Worm (Caenorhabditis elegans) whole organism, mixed stage, embryonic: ENCODE measurements around the gene daz-1.

Source experiments
- ceh-43 ChIP-seq: fragments of 200-800 bp; sonication (Bioruptor generic); optimal IDR thresholded peaks from 2 replicates; lab custom pipeline; 2018; ENCODE audit warnings: mild to moderate bottlenecking, missing genetic modification characterization, moderate library complexity, missing compliant biosample characterization
- mep-1 ChIP-seq: fragments of 150-350 bp; optimal IDR thresholded peaks from 2 replicates; lab custom pipeline; 2017; ENCODE audit warnings: missing biosample characterization, missing genetic modification reagents, missing genetic modification characterization, inconsistent platforms
- nhr-76 ChIP-seq: sonication (generic microtip); optimal IDR thresholded peaks from 2 replicates; lab custom pipeline; 2017; ENCODE audit warnings: missing biosample characterization, missing genetic modification characterization
- pha-4 ChIP-seq: fragments of 150-350 bp; optimal IDR thresholded peaks from 2 replicates; lab custom pipeline; 2018; ENCODE audit warnings: missing biosample characterization, missing genetic modification reagents, missing genetic modification characterization
- snpc-4 ChIP-seq: fragments of 150-350 bp; optimal IDR thresholded peaks from 2 replicates; lab custom pipeline; 2014; ENCODE audit warnings: missing biosample characterization, missing genetic modification characterization
- unc-39 ChIP-seq: fragments of 150-350 bp; optimal IDR thresholded peaks from 2 replicates; lab custom pipeline; 2014; ENCODE audit warnings: missing biosample characterization, missing genetic modification characterization
- unc-62 ChIP-seq: fragments of 150-350 bp; optimal IDR thresholded peaks from 2 replicates; lab custom pipeline; 2014; ENCODE audit warnings: missing biosample characterization, missing genetic modification reagents, missing genetic modification characterization
- ztf-11 ChIP-seq: fragments of 150-350 bp; optimal IDR thresholded peaks from 2 replicates; lab custom pipeline; 2014; ENCODE audit warnings: missing biosample characterization, missing genetic modification characterization

ce11 chrII:5433069-5433468 is 23.0 kb upstream of the daz-1 start, which contains the start of gene srx-114:
- TF ChIP-seq unc-62 (GFP tag; lab: Kevin White, UChicago) (no peak), nhr-76 (tag; lab: Kevin White, UChicago) (no peak), unc-39 (tag; lab: Kevin White, UChicago) (no peak), snpc-4 (tag; lab: Kevin White, UChicago) (no peak), ztf-11 (tag; lab: Kevin White, UChicago) (no peak), ceh-43 (GFP tag; lab: Kevin White, UChicago) (no peak), pha-4 (no peak), mep-1 (no peak)
